Fruit fly (Drosophila melanogaster): ENCODE results near the gene QC.

The QC gene

DNA sequence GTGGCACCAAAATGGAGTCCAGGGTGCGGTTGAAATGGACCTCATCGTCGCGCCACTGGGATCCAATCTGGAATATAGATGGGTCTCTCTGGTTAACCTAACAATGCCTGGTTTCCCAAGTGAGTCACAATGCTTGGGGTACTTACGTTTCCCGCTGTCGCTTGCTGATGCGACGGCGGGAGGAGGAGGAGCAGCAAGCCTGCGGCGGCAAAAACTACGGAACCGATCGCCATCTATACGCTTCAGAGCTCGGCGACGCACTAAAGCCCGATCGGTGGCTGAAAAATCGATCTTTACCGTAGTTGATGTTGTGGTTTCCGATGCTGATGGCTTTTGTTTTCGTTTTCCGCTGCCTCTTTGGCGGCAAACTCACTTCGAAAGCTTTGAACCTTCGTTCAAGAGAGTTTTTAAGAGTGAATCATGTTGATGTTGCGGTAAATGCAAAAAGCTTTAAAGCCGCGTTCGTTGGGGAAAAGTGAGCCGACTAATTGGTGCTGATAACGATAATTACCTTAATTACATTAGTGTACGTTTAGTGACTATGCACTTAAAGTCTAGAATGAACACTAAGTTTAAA is at the start of gene QC:
QC (minus strand) TSS at position 268 of the 577 bp plus-strand sequence.
- TF ChIP-seq psq (optimal IDR thresholded peaks at IDR 0.05) (no peak), insv (optimal IDR thresholded peaks at IDR 0.05) (no peak), Sin3A (optimal IDR thresholded peaks at IDR 0.05) (no peak), ttk (optimal IDR thresholded peaks at IDR 0.05) (no peak)

DNA sequence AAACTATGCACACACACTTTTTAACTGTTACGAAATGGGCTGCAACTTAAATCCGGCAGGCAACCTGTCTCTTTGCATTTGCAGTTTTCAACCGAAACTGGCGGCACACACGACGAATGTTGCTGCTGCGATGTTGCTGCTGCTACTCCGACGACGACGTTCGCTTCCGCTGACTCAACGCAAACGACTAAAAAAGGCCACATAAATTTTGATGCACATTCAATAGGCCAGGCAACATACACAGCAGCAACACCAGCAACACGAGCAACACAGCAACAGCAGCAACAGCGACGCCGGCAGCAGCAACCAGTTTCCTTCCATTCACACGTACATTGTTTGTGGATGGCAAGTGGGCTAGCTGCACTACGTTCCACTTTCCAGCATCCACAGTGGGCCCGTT is 48.2 kb upstream of the QC start, which contains the start of gene Egfrap:
Egfrap (minus strand) TSS at position 192 of the 400 bp plus-strand sequence.
- no peak for TF ChIP-seq h (optimal IDR thresholded peaks at IDR 0.05)
- no peak for TF ChIP-seq ttk (optimal IDR thresholded peaks at IDR 0.05)
- TF ChIP-seq insv (optimal IDR thresholded peaks at IDR 0.05): no peak
- no peak for TF ChIP-seq Myc (optimal IDR thresholded peaks at IDR 0.05)
- no peak for TF ChIP-seq Sin3A (optimal IDR thresholded peaks at IDR 0.05)
- TF ChIP-seq psq (optimal IDR thresholded peaks at IDR 0.05): no peak

DNA sequence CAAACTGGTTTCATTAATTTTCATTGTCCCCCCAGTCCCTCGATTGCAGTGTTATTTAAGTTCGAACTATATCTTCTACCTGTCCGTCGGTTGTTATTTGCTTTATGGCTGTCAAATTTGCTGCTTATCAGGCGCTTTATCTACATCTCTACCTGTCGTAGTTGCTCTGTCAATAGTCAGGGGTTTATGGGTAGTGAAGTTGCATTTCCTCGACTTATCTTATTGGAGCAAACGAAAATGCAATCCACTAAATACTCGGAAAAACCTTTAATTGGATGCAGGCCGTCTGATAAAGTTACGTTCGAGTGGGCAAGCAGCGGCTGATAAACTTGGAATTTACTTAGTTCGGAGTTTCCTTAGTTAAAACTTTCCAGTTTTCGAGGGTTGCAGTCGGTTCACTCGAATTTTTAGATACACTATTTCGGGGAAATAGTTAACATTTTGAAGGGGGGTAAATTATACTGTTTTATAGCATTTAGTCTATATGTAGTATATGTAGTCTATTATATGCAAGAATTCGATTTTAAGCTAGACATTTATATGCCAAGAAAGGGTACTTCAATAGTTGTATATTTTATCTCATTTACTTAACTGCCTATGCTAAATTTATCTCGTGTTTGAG is 45.0 kb upstream of the QC start:
- TF ChIP-seq insv (optimal IDR thresholded peaks at IDR 0.05) (no peak), Myc (optimal IDR thresholded peaks at IDR 0.05) (no peak), psq (optimal IDR thresholded peaks at IDR 0.05) (no peak), Sin3A (optimal IDR thresholded peaks at IDR 0.05) (no peak), ttk (optimal IDR thresholded peaks at IDR 0.05) (no peak), h (optimal IDR thresholded peaks at IDR 0.05) (no peak)

DNA sequence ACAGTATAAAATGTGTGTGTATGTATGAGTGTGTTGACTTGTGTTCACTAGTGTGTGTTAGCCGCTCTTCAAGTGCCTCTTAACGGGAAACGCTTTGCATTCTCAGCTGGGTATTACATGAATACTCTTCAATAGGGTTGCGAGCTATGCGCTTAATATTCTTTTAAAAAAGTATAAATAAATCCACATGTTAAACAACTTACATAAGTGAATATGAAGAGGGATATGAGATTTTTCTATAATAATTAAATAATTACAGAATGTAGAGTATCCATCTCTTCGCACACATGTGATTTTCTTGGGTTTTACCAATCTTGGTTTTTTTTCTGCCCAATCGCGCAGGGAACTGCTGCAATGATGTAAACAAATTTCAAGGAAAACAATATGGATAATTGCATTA is 43.3 kb upstream of the QC start:
- TF ChIP-seq Sin3A (optimal IDR thresholded peaks at IDR 0.05): no peak
- TF ChIP-seq insv (optimal IDR thresholded peaks at IDR 0.05): no peak
- TF ChIP-seq psq (optimal IDR thresholded peaks at IDR 0.05): no peak
- TF ChIP-seq ttk (optimal IDR thresholded peaks at IDR 0.05): no peak
- no peak for TF ChIP-seq h (optimal IDR thresholded peaks at IDR 0.05)
- no peak for TF ChIP-seq Myc (optimal IDR thresholded peaks at IDR 0.05)

DNA sequence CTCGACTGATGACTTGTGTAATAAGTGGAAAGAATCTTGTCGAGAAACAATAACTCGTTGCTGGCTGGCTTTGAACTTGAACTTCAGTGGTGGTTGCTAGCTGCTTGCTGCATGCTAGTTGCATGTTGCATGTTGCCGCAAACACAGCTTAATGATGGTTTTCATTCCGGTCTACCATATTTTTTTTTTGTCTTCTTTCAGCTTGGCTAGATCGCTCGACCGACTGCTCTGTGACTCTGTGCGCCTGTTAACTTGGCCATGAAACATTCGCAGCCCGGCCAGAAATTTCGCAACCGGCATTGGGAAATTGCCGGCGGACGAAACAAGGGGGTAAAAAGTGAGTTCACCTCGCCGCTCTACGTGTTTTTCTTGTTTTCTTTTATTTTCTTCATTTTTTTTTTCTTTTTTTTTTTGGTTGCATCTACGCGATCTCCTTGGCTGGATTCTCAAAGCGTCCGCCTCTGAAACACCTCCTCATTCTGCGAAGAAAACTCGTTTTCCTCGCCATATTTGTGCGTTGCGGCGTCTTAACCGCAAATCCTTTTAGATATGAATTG is 41.2 kb upstream of the QC start:
- no peak for TF ChIP-seq insv (optimal IDR thresholded peaks at IDR 0.05)
- no peak for TF ChIP-seq ttk (optimal IDR thresholded peaks at IDR 0.05)
- no peak for TF ChIP-seq Sin3A (optimal IDR thresholded peaks at IDR 0.05)
- no peak for TF ChIP-seq psq (optimal IDR thresholded peaks at IDR 0.05)
- no peak for TF ChIP-seq Myc (optimal IDR thresholded peaks at IDR 0.05)
- TF ChIP-seq h (optimal IDR thresholded peaks at IDR 0.05): no peak

DNA sequence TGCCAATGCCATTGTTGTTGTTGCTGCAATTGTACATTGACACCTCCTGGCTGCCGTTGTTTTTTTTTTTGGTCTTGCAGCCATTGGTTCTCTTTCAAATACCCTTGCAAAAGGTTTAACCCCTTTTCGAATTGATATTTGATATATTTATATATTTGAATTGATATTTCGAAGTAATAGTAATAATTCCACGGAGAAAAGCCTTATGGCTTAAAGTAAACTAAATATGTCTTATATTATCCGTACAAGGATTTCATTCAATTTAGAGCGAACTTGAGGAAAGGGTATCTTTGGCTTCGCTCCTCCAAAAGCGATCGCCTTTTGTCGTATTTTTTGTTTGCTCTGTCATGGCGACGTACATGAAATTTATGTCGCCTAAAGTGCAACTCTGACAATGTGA is 39.3 kb upstream of the QC start:
- TF ChIP-seq Sin3A (optimal IDR thresholded peaks at IDR 0.05) (no peak), insv (optimal IDR thresholded peaks at IDR 0.05) (no peak), Myc (optimal IDR thresholded peaks at IDR 0.05) (no peak), ttk (optimal IDR thresholded peaks at IDR 0.05) (no peak), h (optimal IDR thresholded peaks at IDR 0.05) (no peak), psq (optimal IDR thresholded peaks at IDR 0.05) (no peak)

DNA sequence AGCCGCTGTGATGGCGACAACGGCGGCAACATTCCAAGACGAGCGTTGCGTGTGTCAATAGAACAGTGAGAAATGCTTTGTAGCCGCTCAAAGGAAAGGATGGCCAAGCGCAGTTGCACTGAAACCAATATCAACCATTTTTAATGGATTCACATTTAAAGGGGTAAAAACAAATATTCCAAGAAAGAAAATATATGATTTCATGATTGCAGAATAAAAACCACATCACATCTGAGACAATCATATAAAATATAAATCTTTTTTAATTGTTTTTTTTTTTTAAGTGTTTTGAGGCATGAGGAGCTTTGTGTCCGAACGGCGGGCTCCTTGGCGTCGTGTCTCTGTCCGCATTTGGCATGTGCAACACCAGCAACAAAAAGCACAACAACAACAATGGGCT is 38.8 kb upstream of the QC start:
- TF ChIP-seq psq (optimal IDR thresholded peaks at IDR 0.05) (no peak), Myc (optimal IDR thresholded peaks at IDR 0.05) (no peak)

DNA sequence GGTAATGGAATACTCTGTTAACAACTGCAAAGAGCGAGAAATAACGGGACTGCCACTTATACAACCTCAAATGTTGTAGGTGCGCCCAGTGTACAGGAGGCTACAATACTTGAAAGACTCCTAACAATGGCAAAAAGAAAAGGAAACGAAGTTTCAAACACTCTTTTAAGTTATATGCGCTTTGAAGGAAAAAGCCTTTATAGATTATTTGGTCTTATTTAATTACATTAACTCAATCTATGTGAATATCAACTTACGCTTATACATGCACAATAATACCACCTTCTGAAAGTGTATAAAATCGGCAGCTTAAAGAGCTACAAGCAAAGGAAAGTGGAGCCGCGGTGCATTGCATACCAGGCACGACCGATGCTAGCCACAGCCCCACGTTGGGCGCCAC is 38.2 kb upstream of the QC start:
- TF ChIP-seq h (optimal IDR thresholded peaks at IDR 0.05) (no peak), insv (optimal IDR thresholded peaks at IDR 0.05) (no peak), Myc (optimal IDR thresholded peaks at IDR 0.05) (no peak), Sin3A (optimal IDR thresholded peaks at IDR 0.05) (no peak), ttk (optimal IDR thresholded peaks at IDR 0.05) (no peak), psq (optimal IDR thresholded peaks at IDR 0.05) (no peak)

DNA sequence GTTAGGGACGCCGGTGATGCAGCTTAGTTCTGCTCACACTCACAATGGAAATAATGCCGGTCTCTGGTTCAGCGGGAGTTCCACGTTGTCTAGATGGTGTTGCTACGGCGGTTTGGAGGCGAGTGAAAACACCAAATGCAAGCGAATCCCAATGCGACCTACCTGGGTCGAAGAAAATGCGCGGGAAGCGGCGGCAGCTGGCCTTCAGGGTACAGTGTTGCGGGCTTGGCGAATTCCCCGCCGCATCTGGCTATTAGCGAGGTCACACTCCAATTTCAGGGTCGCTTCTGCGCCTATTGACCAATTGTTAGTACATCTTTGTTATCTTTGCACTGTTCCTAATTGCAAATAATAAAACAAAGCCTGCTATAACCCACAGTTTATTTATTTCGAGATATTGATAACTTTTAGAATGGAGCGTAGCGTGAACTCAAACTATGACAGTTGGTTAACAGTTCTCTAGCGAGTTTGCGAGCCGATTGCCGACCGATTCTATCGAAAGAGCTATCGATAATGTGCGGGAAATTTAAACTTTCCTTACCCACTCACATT is 30.2 kb upstream of the QC start, which contains the start of gene Rcc1:
Rcc1 (minus strand) TSS at position 411 of the 552 bp plus-strand sequence.
- TF ChIP-seq Myc (optimal IDR thresholded peaks at IDR 0.05) (no peak), h (optimal IDR thresholded peaks at IDR 0.05) (no peak)

DNA sequence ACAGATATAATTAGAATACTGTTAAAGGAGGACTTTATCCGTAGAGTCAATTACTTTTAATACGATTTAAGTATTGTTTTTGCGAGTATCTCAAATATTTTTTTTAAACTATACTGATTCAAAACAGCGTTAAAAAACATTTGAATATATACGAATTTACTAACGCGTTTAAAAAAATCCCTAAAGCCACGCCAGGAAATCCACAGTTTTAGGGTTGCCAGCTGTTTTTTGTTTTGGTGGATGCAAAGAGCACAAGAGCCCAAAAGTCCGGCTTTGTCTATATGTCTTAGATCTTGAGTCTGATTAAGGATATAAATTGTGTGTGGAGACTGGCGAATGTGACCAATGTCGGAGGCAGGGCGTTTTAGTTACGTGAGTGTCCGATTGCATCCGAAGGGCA is 25.3 kb upstream of the QC start:
- no peak for TF ChIP-seq psq (optimal IDR thresholded peaks at IDR 0.05)
- no peak for TF ChIP-seq ttk (optimal IDR thresholded peaks at IDR 0.05)
- TF ChIP-seq insv (optimal IDR thresholded peaks at IDR 0.05): no peak
- TF ChIP-seq Myc (optimal IDR thresholded peaks at IDR 0.05): no peak
- TF ChIP-seq Sin3A (optimal IDR thresholded peaks at IDR 0.05): no peak
- TF ChIP-seq h (optimal IDR thresholded peaks at IDR 0.05): no peak

DNA sequence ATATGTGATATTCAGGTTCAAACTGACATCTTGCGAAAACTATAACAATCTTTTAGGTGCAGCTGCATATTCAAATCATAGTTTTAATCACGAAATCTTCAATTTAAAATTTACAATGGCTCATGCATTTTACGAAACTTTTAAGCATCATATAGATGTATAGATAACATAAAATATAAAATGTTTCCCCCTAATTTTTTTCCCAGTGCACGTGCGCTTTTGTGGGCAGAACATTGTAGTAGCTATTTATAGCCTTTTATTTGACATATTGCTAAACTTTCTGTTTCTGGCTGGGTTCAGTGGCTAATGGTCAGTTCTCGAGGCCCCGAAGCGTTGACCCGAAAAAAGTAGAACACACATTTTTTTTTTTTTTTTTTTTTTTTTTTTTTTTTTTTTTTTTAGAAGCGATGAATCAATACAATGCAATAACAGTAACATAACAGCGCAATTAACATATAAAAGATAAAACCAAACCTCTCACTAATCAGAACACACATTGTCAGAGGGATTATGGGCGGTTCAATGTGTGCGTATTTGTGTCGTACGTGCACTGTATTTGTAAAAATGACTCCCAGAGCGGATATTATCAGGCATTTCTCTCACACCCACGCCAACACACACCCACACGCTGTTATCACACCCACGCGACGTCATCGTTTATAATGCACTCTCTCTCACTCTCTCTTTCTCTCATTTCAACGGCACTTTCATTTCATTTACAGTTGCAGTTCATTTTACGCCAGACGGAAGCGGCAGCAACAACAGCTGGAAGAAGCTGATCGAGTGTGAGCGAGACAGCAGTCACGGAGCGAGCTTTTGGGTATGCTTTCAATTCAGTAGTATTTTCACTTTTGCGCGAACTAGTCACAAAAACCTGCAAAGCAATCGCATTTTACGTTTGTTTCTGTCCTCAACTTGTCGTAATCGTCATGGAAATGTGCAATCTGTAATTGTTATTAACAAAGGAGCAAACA is 24.0 kb upstream of the QC start:
- TF ChIP-seq psq (optimal IDR thresholded peaks at IDR 0.05): no peak
- TF ChIP-seq ttk (optimal IDR thresholded peaks at IDR 0.05): no peak
- no peak for TF ChIP-seq insv (optimal IDR thresholded peaks at IDR 0.05)
- TF ChIP-seq h (optimal IDR thresholded peaks at IDR 0.05): no peak
- no peak for TF ChIP-seq Myc (optimal IDR thresholded peaks at IDR 0.05)
- TF ChIP-seq Sin3A (optimal IDR thresholded peaks at IDR 0.05): no peak

DNA sequence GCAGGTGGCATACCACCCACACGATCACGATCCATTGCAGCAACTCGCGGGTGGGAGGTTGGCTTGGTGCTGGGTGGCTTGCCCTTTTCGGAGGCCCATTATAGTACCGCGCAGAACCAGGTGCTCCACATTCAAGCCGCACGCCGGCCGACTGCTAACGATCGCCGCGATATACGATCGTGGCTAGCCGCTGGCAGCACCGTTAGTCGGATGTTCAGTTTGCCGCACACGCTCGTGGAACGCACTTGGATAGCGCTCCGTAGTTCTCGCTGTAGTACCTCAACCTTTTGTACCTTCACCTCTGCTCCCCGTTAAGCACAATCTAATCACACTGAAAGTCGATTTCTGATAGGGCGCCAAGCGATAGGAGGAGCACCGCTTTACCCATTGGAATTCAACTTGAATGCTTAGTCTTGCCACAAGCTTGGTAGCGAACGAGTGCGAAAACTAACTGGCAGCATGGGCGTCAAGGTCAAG is 21.4 kb upstream of the QC start, which contains the start of gene CG33523:
CG33523 (plus strand) TSS at position 217 of the 477 bp plus-strand sequence.
- TF ChIP-seq insv (optimal IDR thresholded peaks at IDR 0.05) (no peak), h (optimal IDR thresholded peaks at IDR 0.05) (no peak), psq (optimal IDR thresholded peaks at IDR 0.05) (no peak), Myc (optimal IDR thresholded peaks at IDR 0.05) (no peak), ttk (optimal IDR thresholded peaks at IDR 0.05) (no peak), Sin3A (optimal IDR thresholded peaks at IDR 0.05) (no peak)

Measured in Kc167 (cell line).